Worm (Caenorhabditis elegans) whole organism, mixed stage, embryonic: ENCODE results near the gene aps-1.

Experiments used
- lin-13 ChIP-seq: fragments of 150-350 bp; optimal IDR thresholded peaks from 2 replicates; lab custom pipeline; 2014; ENCODE audit warnings: missing biosample characterization, missing genetic modification characterization
- lsy-2 ChIP-seq: fragments of 150-350 bp; optimal IDR thresholded peaks from 2 replicates; lab custom pipeline; 2014; ENCODE audit warnings: missing biosample characterization, missing genetic modification characterization
- mep-1 ChIP-seq: fragments of 150-350 bp; optimal IDR thresholded peaks from 2 replicates; lab custom pipeline; 2017; ENCODE audit warnings: missing biosample characterization, missing genetic modification reagents, missing genetic modification characterization, inconsistent platforms
- mls-2 ChIP-seq: sonication (generic microtip); optimal IDR thresholded peaks from 2 replicates; lab custom pipeline; 2016; ENCODE audit warnings: mild to moderate bottlenecking, missing genetic modification characterization, moderate library complexity, missing compliant biosample characterization
- sem-2 ChIP-seq: fragments of 200-800 bp; sonication (Bioruptor generic); optimal IDR thresholded peaks from 2 replicates; lab custom pipeline; 2018; ENCODE audit warnings: mild to moderate bottlenecking, missing genetic modification characterization, missing compliant biosample characterization
- snpc-4 ChIP-seq: fragments of 150-350 bp; optimal IDR thresholded peaks from 2 replicates; lab custom pipeline; 2014; ENCODE audit warnings: missing biosample characterization, missing genetic modification characterization

DNA sequence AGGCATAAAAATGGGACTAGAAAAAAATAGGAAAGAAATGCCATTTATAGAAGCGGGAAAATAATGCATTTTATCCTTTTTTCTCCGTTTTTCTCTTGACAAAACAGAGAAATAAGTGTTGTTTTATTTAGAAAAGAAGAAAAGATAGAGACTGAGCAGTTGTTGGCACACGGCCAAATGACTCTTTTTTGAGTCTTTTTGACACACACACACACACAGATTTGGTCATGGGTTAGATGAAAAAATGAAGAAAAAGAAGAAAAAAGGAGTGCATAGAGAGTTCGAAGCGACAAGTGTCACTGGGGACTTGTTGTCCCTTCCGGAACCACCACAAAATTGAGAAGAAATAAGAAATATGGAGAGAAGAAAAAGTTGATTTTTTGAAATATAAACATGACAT, 15.7 kb downstream of the aps-1 start:
- TF ChIP-seq mep-1 (tag; lab: Kevin White, UChicago) (no peak), lsy-2 (tag; lab: Kevin White, UChicago) (no peak), snpc-4 (tag; lab: Kevin White, UChicago) (no peak), sem-2 (no peak), mls-2 (tag; lab: Kevin White, UChicago) (no peak), lin-13 (tag; lab: Kevin White, UChicago) (no peak)
